Fruit fly (Drosophila melanogaster): ENCODE measurements around the gene CG14926.
A peak's percentile ranks its signal among the peaks of the same experiment; 100 is the strongest.

DNA sequence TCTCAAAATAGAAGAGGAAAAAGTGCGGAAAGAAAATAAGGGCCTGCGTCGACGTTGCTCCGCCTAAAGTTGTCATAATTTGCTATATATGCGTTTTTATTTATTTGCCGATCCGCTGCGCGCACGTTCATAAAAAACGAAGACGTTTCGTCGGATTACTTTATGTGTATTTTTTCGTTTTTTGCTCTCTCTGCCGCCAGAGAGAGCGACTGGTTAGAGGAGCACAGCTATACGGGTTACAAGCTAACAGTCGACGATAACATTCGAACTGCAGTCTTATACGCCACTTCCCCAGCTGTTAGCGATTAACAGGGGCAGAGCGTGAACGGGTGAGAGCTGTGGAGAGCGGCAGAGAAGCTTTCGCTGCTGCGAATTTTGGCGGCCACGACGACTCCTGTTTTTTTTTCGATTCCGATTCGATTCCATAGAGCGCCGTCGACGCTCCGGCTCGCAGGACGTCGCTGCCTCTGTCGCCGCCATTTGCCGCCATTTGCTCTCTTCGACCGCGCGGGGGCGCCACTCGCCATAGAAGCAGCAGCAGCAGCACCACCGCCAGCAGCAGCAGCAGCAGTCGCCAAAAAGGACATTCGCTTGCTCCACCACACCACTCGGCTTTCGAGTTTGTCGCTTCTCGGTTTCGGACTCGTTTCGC, 15.5 kb upstream of the CG14926 start, which contains the start of gene salr:
- no peak for TF ChIP-seq CG11902 (GFP tag; optimal IDR thresholded peaks at IDR 0.05)
- no peak for TF ChIP-seq esn (GFP tag; optimal IDR thresholded peaks at IDR 0.05)
- no peak for TF ChIP-seq Sox102F (GFP tag; optimal IDR thresholded peaks at IDR 0.05)
- TF ChIP-seq CG10631 (GFP tag; optimal IDR thresholded peaks at IDR 0.05): no peak
- TF ChIP-seq CG6854 (GFP tag; optimal IDR thresholded peaks at IDR 0.05): no peak
- peak; percentile 68 for TF ChIP-seq CG6808 (GFP tag; optimal IDR thresholded peaks at IDR 0.05)
- peak; percentile 34 for TF ChIP-seq Lpt (GFP tag; optimal IDR thresholded peaks at IDR 0.05)
- no peak for TF ChIP-seq topi (GFP tag; optimal IDR thresholded peaks at IDR 0.05)
- TF ChIP-seq Blimp-1 (GFP tag; optimal IDR thresholded peaks at IDR 0.05): no peak
- peak; percentile 49 for TF ChIP-seq CG16779 (tag; optimal IDR thresholded peaks at IDR 0.05)
- TF ChIP-seq Hr38 (GFP tag; optimal IDR thresholded peaks at IDR 0.05): no peak
- peak; percentile 3; the same call in 1 of the 3 replicates for TF ChIP-seq CG6163 (GFP tag; IDR thresholded peaks at IDR 0.05)
- peak; percentile 35 for TF ChIP-seq CG3919 (GFP tag; optimal IDR thresholded peaks at IDR 0.05)

Measured in whole organism, prepupa.